Fruit fly (Drosophila melanogaster) whole organism, prepupa: ENCODE results near the gene m-cup.
A peak's percentile ranks its signal among the peaks of the same experiment; 100 is the strongest.

Source experiments
- Blimp-1 ChIP-seq: fragments of 200-800 bp; sonication (Bioruptor generic); optimal IDR thresholded peaks from 3 replicates; lab custom pipeline; 2017; ENCODE audit warnings: missing biosample characterization, missing genetic modification characterization, mild to moderate bottlenecking, moderate library complexity, missing genetic modification reagents
- CG10631 ChIP-seq: fragments of 200-800 bp; sonication (Bioruptor generic); optimal IDR thresholded peaks from 2 replicates; lab custom pipeline; 2016; ENCODE audit warnings: missing biosample characterization, missing genetic modification characterization
- CG11294 ChIP-seq: fragments of 200-800 bp; sonication (Bioruptor generic); IDR thresholded peaks from 2 replicates; pipeline ENCODE4 v1.3.6; 2022; ENCODE audit warnings: missing biosample characterization, missing genetic modification characterization
- CG11762 ChIP-seq: fragments of 200-800 bp; sonication (Bioruptor generic); optimal IDR thresholded peaks from 3 replicates; lab custom pipeline; 2016; ENCODE audit warnings: missing biosample characterization, missing genetic modification characterization; ENCODE audit not compliant: insufficient read depth
- CG11902 ChIP-seq: fragments of 200-800 bp; sonication (Bioruptor generic); optimal IDR thresholded peaks from 3 replicates; lab custom pipeline; 2016; ENCODE audit warnings: missing biosample characterization, missing genetic modification characterization
- CG3032 ChIP-seq: fragments of 200-800 bp; optimal IDR thresholded peaks from 2 replicates; lab custom pipeline; 2019; ENCODE audit warnings: missing biosample characterization, mild to moderate bottlenecking, missing genetic modification characterization, moderate library complexity
- CG31627 ChIP-seq: fragments of 200-800 bp; sonication (Bioruptor generic); optimal IDR thresholded peaks from 3 replicates; lab custom pipeline; 2016; ENCODE audit warnings: missing biosample characterization, missing genetic modification characterization
- CG34406 ChIP-seq: fragments of 200-800 bp; sonication (Bioruptor generic); optimal IDR thresholded peaks from 3 replicates; lab custom pipeline; 2016; ENCODE audit warnings: missing biosample characterization, missing genetic modification characterization
- CG3919 ChIP-seq: fragments of 200-800 bp; sonication (Bioruptor generic); optimal IDR thresholded peaks from 3 replicates; lab custom pipeline; 2016; ENCODE audit warnings: missing biosample characterization, missing genetic modification characterization
- CG4318 ChIP-seq: fragments of 200-800 bp; sonication (Bioruptor generic); optimal IDR thresholded peaks from 3 replicates; lab custom pipeline; 2017; ENCODE audit warnings: missing biosample characterization, mild to moderate bottlenecking, missing genetic modification characterization
- CG6163 ChIP-seq: fragments of 200-800 bp; sonication (Bioruptor generic); IDR thresholded peaks from 3 replicates; pipeline ENCODE4 v1.3.6; 2022; ENCODE audit warnings: missing biosample characterization, missing genetic modification characterization
- CG6276 ChIP-seq: fragments of 200-800 bp; sonication (Bioruptor generic); optimal IDR thresholded peaks from 2 replicates; lab custom pipeline; 2017; ENCODE audit warnings: missing biosample characterization, mild to moderate bottlenecking, missing genetic modification characterization
- CG6792 ChIP-seq: fragments of 200-800 bp; sonication (Bioruptor generic); optimal IDR thresholded peaks from 3 replicates; lab custom pipeline; 2016; ENCODE audit warnings: missing biosample characterization, missing genetic modification characterization
- CG6808 ChIP-seq: fragments of 200-800 bp; sonication (Bioruptor generic); optimal IDR thresholded peaks from 3 replicates; lab custom pipeline; 2017; ENCODE audit warnings: missing biosample characterization, missing genetic modification characterization, mild to moderate bottlenecking, moderate library complexity, missing genetic modification reagents
- CG6854 ChIP-seq: fragments of 200-800 bp; sonication (Bioruptor generic); optimal IDR thresholded peaks from 2 replicates; lab custom pipeline; 2017; ENCODE audit warnings: missing biosample characterization, mild to moderate bottlenecking, missing genetic modification characterization
- CG8119 ChIP-seq: fragments of 200-800 bp; sonication (Bioruptor generic); IDR thresholded peaks from 3 replicates; pipeline ENCODE4 v1.3.6; 2022; ENCODE audit warnings: missing biosample characterization, missing genetic modification characterization
- CG8632 ChIP-seq: fragments of 200-800 bp; sonication (Bioruptor generic); optimal IDR thresholded peaks from 3 replicates; lab custom pipeline; 2016; ENCODE audit warnings: missing biosample characterization, missing genetic modification characterization
- CG9139 ChIP-seq: fragments of 200-800 bp; sonication (Bioruptor generic); optimal IDR thresholded peaks from 3 replicates; lab custom pipeline; 2017; ENCODE audit warnings: missing biosample characterization, mild to moderate bottlenecking, missing genetic modification characterization
- Eip75B ChIP-seq: fragments of 200-800 bp; sonication (Bioruptor generic); optimal IDR thresholded peaks from 3 replicates; lab custom pipeline; 2016; ENCODE audit warnings: missing biosample characterization, missing genetic modification characterization
- Eip78C ChIP-seq: fragments of 200-800 bp; sonication (Bioruptor generic); peaks from one replicate; lab custom pipeline; 2016; ENCODE audit warnings: missing biosample characterization, missing genetic modification characterization
- Eip93F ChIP-seq: fragments of 200-800 bp; sonication (Bioruptor generic); optimal IDR thresholded peaks from 2 replicates; lab custom pipeline; 2016; ENCODE audit warnings: missing biosample characterization, mild to moderate bottlenecking, missing genetic modification characterization
- Ets96B ChIP-seq: fragments of 200-800 bp; optimal IDR thresholded peaks from 2 replicates; lab custom pipeline; 2019; ENCODE audit warnings: missing biosample characterization, mild to moderate bottlenecking, missing genetic modification characterization, moderate library complexity
- Gug ChIP-seq: fragments of 200-800 bp; sonication (Bioruptor generic); IDR thresholded peaks from 2 replicates; pipeline ENCODE4 v1.3.6; 2022; ENCODE audit warnings: missing biosample characterization, missing genetic modification characterization
- Hr38 ChIP-seq: sonication (Bioruptor generic); optimal IDR thresholded peaks from 2 replicates; lab custom pipeline; 2016; ENCODE audit warnings: missing biosample characterization, missing genetic modification characterization
- Hr39 ChIP-seq: fragments of 200-800 bp; sonication (Bioruptor generic); optimal IDR thresholded peaks from 2 replicates; lab custom pipeline; 2016; ENCODE audit warnings: missing biosample characterization, missing genetic modification characterization
- Lpt ChIP-seq: fragments of 200-800 bp; sonication (Bioruptor generic); optimal IDR thresholded peaks from 3 replicates; lab custom pipeline; 2016; ENCODE audit warnings: missing biosample characterization, missing genetic modification characterization
- Met ChIP-seq: fragments of 200-800 bp; sonication (Bioruptor generic); optimal IDR thresholded peaks from 3 replicates; lab custom pipeline; 2016; ENCODE audit warnings: missing biosample characterization, missing genetic modification characterization
- OdsH ChIP-seq: fragments of 200-800 bp; sonication (Bioruptor generic); optimal IDR thresholded peaks from 3 replicates; lab custom pipeline; 2016; ENCODE audit warnings: missing biosample characterization, missing genetic modification characterization
- Smox ChIP-seq: fragments of 200-800 bp; sonication (Bioruptor generic); optimal IDR thresholded peaks from 3 replicates; lab custom pipeline; 2016; ENCODE audit warnings: missing biosample characterization, missing genetic modification characterization
- Sox102F ChIP-seq: fragments of 200-800 bp; sonication (Bioruptor generic); optimal IDR thresholded peaks from 2 replicates; lab custom pipeline; 2016; ENCODE audit warnings: missing biosample characterization, mild to moderate bottlenecking, missing genetic modification characterization
- achi ChIP-seq: fragments of 200-800 bp; sonication (Bioruptor generic); optimal IDR thresholded peaks from 3 replicates; lab custom pipeline; 2016; ENCODE audit warnings: missing biosample characterization, missing genetic modification characterization
- acj6 ChIP-seq: fragments of 200-800 bp; sonication (Bioruptor generic); optimal IDR thresholded peaks from 3 replicates; lab custom pipeline; 2016; ENCODE audit warnings: missing biosample characterization, missing genetic modification characterization
- cyc ChIP-seq: fragments of 200-800 bp; sonication (Bioruptor generic); optimal IDR thresholded peaks from 3 replicates; lab custom pipeline; 2016; ENCODE audit warnings: missing biosample characterization, missing genetic modification characterization
- dsx ChIP-seq: fragments of 200-800 bp; optimal IDR thresholded peaks from 3 replicates; lab custom pipeline; 2019; ENCODE audit warnings: missing biosample characterization, mild to moderate bottlenecking, missing genetic modification characterization, moderate library complexity; ENCODE audit not compliant: poor library complexity, severe bottlenecking
- eg ChIP-seq: fragments of 200-800 bp; sonication (Bioruptor generic); IDR thresholded peaks from 3 replicates; pipeline ENCODE4 v1.3.6; 2022; ENCODE audit warnings: missing biosample characterization, missing genetic modification characterization
- fkh ChIP-seq: fragments of 200-800 bp; sonication (Bioruptor generic); optimal IDR thresholded peaks from 3 replicates; lab custom pipeline; 2017; ENCODE audit warnings: missing biosample characterization, mild to moderate bottlenecking, missing genetic modification characterization, moderate library complexity
- lz ChIP-seq: fragments of 200-800 bp; sonication (Bioruptor generic); optimal IDR thresholded peaks from 3 replicates; lab custom pipeline; 2016; ENCODE audit warnings: missing biosample characterization, missing genetic modification characterization
- net ChIP-seq: fragments of 200-800 bp; sonication (Bioruptor generic); optimal IDR thresholded peaks from 3 replicates; lab custom pipeline; 2016; ENCODE audit warnings: missing biosample characterization, missing genetic modification characterization
- pdm3 ChIP-seq: fragments of 200-800 bp; sonication (Bioruptor generic); optimal IDR thresholded peaks from 3 replicates; lab custom pipeline; 2016; ENCODE audit warnings: missing biosample characterization, missing genetic modification characterization
- salr ChIP-seq, 2 experiments: fragments of 200-800 bp; sonication (Bioruptor generic); optimal IDR thresholded peaks; 3 replicates each; lab custom pipeline; 2016 to 2018; ENCODE audit warnings: missing biosample characterization in 2 of 2, missing genetic modification characterization in 2 of 2, mild to moderate bottlenecking in 1 of 2
- svp ChIP-seq: fragments of 200-800 bp; sonication (Bioruptor generic); peaks from one replicate; lab custom pipeline; 2016; ENCODE audit warnings: missing biosample characterization, missing genetic modification characterization
- topi ChIP-seq: fragments of 200-800 bp; sonication (Bioruptor generic); optimal IDR thresholded peaks from 3 replicates; lab custom pipeline; 2016; ENCODE audit warnings: missing biosample characterization, missing genetic modification characterization
- vri ChIP-seq: fragments of 200-800 bp; sonication (Bioruptor generic); optimal IDR thresholded peaks from 3 replicates; lab custom pipeline; 2016; ENCODE audit warnings: missing biosample characterization, mild to moderate bottlenecking, missing genetic modification characterization

m-cup gene

dm6 chr3R:17193657-17194056 lies 44.4 kb upstream of the m-cup start (continued):
- TF ChIP-seq CG4318: no peak
- TF ChIP-seq CG11294 (GFP tag; lab: Robert Waterston, UW): no peak
- peak; percentile 52 for TF ChIP-seq Eip78C (GFP tag; lab: Kevin White, UChicago)
- TF ChIP-seq acj6 (GFP tag; lab: Kevin White, UChicago): no peak
- no peak for TF ChIP-seq fkh (GFP tag; lab: Kevin White, UChicago)
- TF ChIP-seq CG3032 (tag; lab: Kevin White, UChicago): peak; percentile 45
- no peak for TF ChIP-seq Gug (GFP tag; lab: Robert Waterston, UW)
- TF ChIP-seq CG3919 (GFP tag; lab: Kevin White, UChicago): no peak
- TF ChIP-seq topi: no peak
- TF ChIP-seq dsx (GFP tag; lab: Kevin White, UChicago): peak; percentile 46
- TF ChIP-seq CG6276 (GFP tag; lab: Kevin White, UChicago): no peak
- no peak for TF ChIP-seq Met (GFP tag; lab: Kevin White, UChicago)
- TF ChIP-seq net: no peak
- peak in 1 of 2 experiments; percentile 15 for TF ChIP-seq salr (GFP tag; optimal IDR thresholded peaks at IDR 0.05; lab: Kevin White, UChicago)
- TF ChIP-seq, all 60 proteins: peak for 11

dm6 chr3R:17192009-17192408 lies 42.8 kb upstream of the m-cup start:
- TF ChIP-seq Eip75B (GFP tag; lab: Kevin White, UChicago) (peak; percentile 12), Eip78C (GFP tag; lab: Kevin White, UChicago) (peak; percentile 70), Smox (GFP tag; lab: Kevin White, UChicago) (no peak), CG10631 (GFP tag; lab: Kevin White, UChicago) (peak; percentile 9), Sox102F (GFP tag; lab: Kevin White, UChicago) (no peak), CG6163 (GFP tag; lab: Robert Waterston, UW) (peak; percentile 65; the same call in 2 of the 3 replicates), eg (GFP tag; lab: Robert Waterston, UW) (0 out of 3 replicates have a peak, but pooled peaks have one; percentile 35), CG3919 (GFP tag; lab: Kevin White, UChicago) (peak; percentile 13)

- TF ChIP-seq Lpt (GFP tag; lab: Kevin White, UChicago) (no peak), dsx (GFP tag; lab: Kevin White, UChicago) (no peak), svp (GFP tag; lab: Kevin White, UChicago) (no peak), Blimp-1 (no peak), lz (GFP tag; lab: Kevin White, UChicago) (no peak), CG3919 (GFP tag; lab: Kevin White, UChicago) (no peak), OdsH (GFP tag; lab: Kevin White, UChicago) (no peak), Hr39 (GFP tag; lab: Kevin White, UChicago) (no peak), achi (no peak), CG6792 (GFP tag; lab: Kevin White, UChicago) (no peak), acj6 (GFP tag; lab: Kevin White, UChicago) (no peak), CG8119 (GFP tag; lab: Robert Waterston, UW) (no peak), CG6163 (GFP tag; lab: Robert Waterston, UW) (no peak), pdm3 (GFP tag; lab: Kevin White, UChicago) (no peak)
Observed at dm6 chr3R:17178140-17178539, 28.9 kb upstream of the m-cup start.

- TF ChIP-seq CG11902 (GFP tag; lab: Kevin White, UChicago) (no peak), cyc (GFP tag; lab: Kevin White, UChicago) (peak; percentile 22), CG31627 (GFP tag; lab: Kevin White, UChicago) (peak; percentile 27), dsx (GFP tag; lab: Kevin White, UChicago) (no peak), CG6792 (GFP tag; lab: Kevin White, UChicago) (peak; percentile 52), Ets96B (tag; lab: Kevin White, UChicago) (no peak), CG6808 (GFP tag; lab: Kevin White, UChicago) (peak; percentile 54), CG4318 (no peak), CG3032 (tag; lab: Kevin White, UChicago) (peak; percentile 53), CG6163 (GFP tag; lab: Robert Waterston, UW) (peak; percentile 69; the same call in 2 of the 3 replicates), Smox (GFP tag; lab: Kevin White, UChicago) (peak; percentile 54), CG11762 (GFP tag; lab: Kevin White, UChicago) (no peak), CG34406 (no peak), CG9139 (no peak), Met (GFP tag; lab: Kevin White, UChicago) (no peak), CG8632 (GFP tag; lab: Kevin White, UChicago) (peak; percentile 1), Eip93F (no peak), CG11294 (GFP tag; lab: Robert Waterston, UW) (no peak), CG8119 (GFP tag; lab: Robert Waterston, UW) (peak; percentile 56; the same call in 2 of the 3 replicates), lz (GFP tag; lab: Kevin White, UChicago) (peak; percentile 55), CG6854 (GFP tag; lab: Kevin White, UChicago) (no peak), Hr39 (GFP tag; lab: Kevin White, UChicago) (peak; percentile 37), vri (GFP tag; lab: Kevin White, UChicago) (no peak), Lpt (GFP tag; lab: Kevin White, UChicago) (no peak), Hr38 (GFP tag; lab: Kevin White, UChicago) (no peak)
Observed at dm6 chr3R:17151376-17152026, 2.3 kb upstream of the m-cup start, which contains the start of gene CG5292. Gene CG5292, plus strand, starts transcription at chr3R:17151861.
